Fruit fly (Drosophila melanogaster) whole organism, embryonic: ENCODE results near the gene brat.

ENCODE experiments used
- ATbp ChIP-seq: fragments of 200-800 bp; sonication (Bioruptor generic); optimal IDR thresholded peaks from 2 replicates; lab custom pipeline; 2017; ENCODE audit warnings: missing biosample characterization, mild to moderate bottlenecking, missing genetic modification characterization, missing genetic modification reagents
- Asciz ChIP-seq: fragments of 200-800 bp; sonication (Bioruptor generic); optimal IDR thresholded peaks from 2 replicates; lab custom pipeline; 2017; ENCODE audit warnings: missing biosample characterization, mild to moderate bottlenecking, missing genetic modification characterization, missing genetic modification reagents
- Bteb2 ChIP-seq: fragments of 200-800 bp; sonication (Bioruptor generic); optimal IDR thresholded peaks from 2 replicates; lab custom pipeline; 2016; ENCODE audit warnings: missing biosample characterization, missing genetic modification characterization
- CG10209 ChIP-seq: fragments of 200-800 bp; sonication (Bioruptor generic); optimal IDR thresholded peaks from 3 replicates; lab custom pipeline; 2017; ENCODE audit warnings: missing biosample characterization, mild to moderate bottlenecking, missing genetic modification characterization, missing genetic modification reagents
- CG11456 ChIP-seq: fragments of 200-800 bp; sonication (Bioruptor generic); IDR thresholded peaks from 3 replicates; pipeline ENCODE4 v1.3.6; 2022; ENCODE audit warnings: missing biosample characterization, missing genetic modification characterization
- CG14050 ChIP-seq: fragments of 200-800 bp; sonication (Bioruptor generic); IDR thresholded peaks from 3 replicates; pipeline ENCODE4 v1.3.6; 2022; ENCODE audit warnings: missing biosample characterization, missing genetic modification characterization
- CG15269 ChIP-seq: fragments of 200-800 bp; sonication (Bioruptor generic); optimal IDR thresholded peaks from 2 replicates; lab custom pipeline; 2018; ENCODE audit warnings: missing biosample characterization, mild to moderate bottlenecking, missing genetic modification characterization, moderate library complexity
- CG1529 ChIP-seq: fragments of 200-800 bp; sonication (Bioruptor generic); optimal IDR thresholded peaks from 3 replicates; lab custom pipeline; 2018; ENCODE audit warnings: missing biosample characterization, missing genetic modification characterization
- CG16815 ChIP-seq: fragments of 200-800 bp; sonication (Bioruptor generic); optimal IDR thresholded peaks from 3 replicates; lab custom pipeline; 2017; ENCODE audit warnings: missing biosample characterization, mild to moderate bottlenecking, missing genetic modification characterization
- CG17359 ChIP-seq: fragments of 200-800 bp; sonication (Bioruptor generic); optimal IDR thresholded peaks from 3 replicates; lab custom pipeline; 2018; ENCODE audit warnings: missing biosample characterization, mild to moderate bottlenecking, missing genetic modification characterization, moderate library complexity
- CG17612 ChIP-seq: fragments of 200-800 bp; sonication (Bioruptor generic); IDR thresholded peaks from 2 replicates; pipeline ENCODE4 v1.3.6; 2022; ENCODE audit warnings: missing biosample characterization, missing genetic modification characterization
- CG1832 ChIP-seq: fragments of 200-800 bp; sonication (Bioruptor generic); optimal IDR thresholded peaks from 2 replicates; lab custom pipeline; 2017; ENCODE audit warnings: missing biosample characterization, mild to moderate bottlenecking, missing genetic modification characterization, inconsistent platforms
- CG18599 ChIP-seq: fragments of 200-800 bp; sonication (Bioruptor generic); optimal IDR thresholded peaks from 3 replicates; lab custom pipeline; 2017; ENCODE audit warnings: missing biosample characterization, missing genetic modification characterization, mild to moderate bottlenecking, moderate library complexity, missing genetic modification reagents
- CG2202 ChIP-seq: fragments of 200-800 bp; sonication (Bioruptor generic); optimal IDR thresholded peaks from 2 replicates; lab custom pipeline; 2018; ENCODE audit warnings: missing biosample characterization, mild to moderate bottlenecking, missing genetic modification characterization
- CG2875 ChIP-seq: fragments of 200-800 bp; sonication (Bioruptor generic); optimal IDR thresholded peaks from 2 replicates; lab custom pipeline; 2017; ENCODE audit warnings: missing biosample characterization, mild to moderate bottlenecking, missing genetic modification characterization, missing genetic modification reagents
- CG30403 ChIP-seq: fragments of 200-800 bp; sonication (Bioruptor generic); optimal IDR thresholded peaks from 3 replicates; lab custom pipeline; 2016; ENCODE audit warnings: missing biosample characterization, missing genetic modification characterization
- CG4404 ChIP-seq: fragments of 200-800 bp; sonication (Bioruptor generic); IDR thresholded peaks from 2 replicates; pipeline ENCODE4 v1.3.6; 2022; ENCODE audit warnings: missing biosample characterization, missing genetic modification characterization
- CG4854 ChIP-seq: fragments of 200-800 bp; sonication (Bioruptor generic); optimal IDR thresholded peaks from 2 replicates; lab custom pipeline; 2016; ENCODE audit warnings: missing biosample characterization, missing genetic modification characterization, inconsistent platforms
- CG6689 ChIP-seq: fragments of 200-800 bp; sonication (Bioruptor generic); IDR thresholded peaks from 2 replicates; pipeline ENCODE4 v1.3.6; 2022; ENCODE audit warnings: missing biosample characterization, missing genetic modification characterization
- CG7786 ChIP-seq: fragments of 200-800 bp; sonication (Bioruptor generic); optimal IDR thresholded peaks from 2 replicates; lab custom pipeline; 2016; ENCODE audit warnings: missing biosample characterization, missing genetic modification characterization
- CG9876 ChIP-seq: fragments of 200-800 bp; sonication (Bioruptor generic); optimal IDR thresholded peaks from 2 replicates; lab custom pipeline; 2016; ENCODE audit warnings: missing biosample characterization, missing genetic modification characterization
- H15 ChIP-seq: fragments of 200-800 bp; sonication (Bioruptor generic); IDR thresholded peaks from 3 replicates; pipeline ENCODE4 v1.3.6; 2022; ENCODE audit warnings: missing biosample characterization, missing genetic modification characterization
- HLH3B ChIP-seq: fragments of 200-800 bp; sonication (Bioruptor generic); IDR thresholded peaks from 2 replicates; pipeline ENCODE4 v1.3.6; 2022; ENCODE audit warnings: missing biosample characterization, missing genetic modification characterization
- Kr ChIP-seq: fragments of 200-800 bp; sonication (Bioruptor generic); optimal IDR thresholded peaks from 2 replicates; lab custom pipeline; 2017; ENCODE audit warnings: missing biosample characterization, mild to moderate bottlenecking, missing genetic modification characterization
- Lhr ChIP-seq: fragments of 200-800 bp; sonication (Bioruptor generic); optimal IDR thresholded peaks from 3 replicates; lab custom pipeline; 2017; ENCODE audit warnings: mild to moderate bottlenecking, missing biosample characterization, missing genetic modification reagents, missing genetic modification characterization
- MBD-R2 ChIP-seq: fragments of 200-800 bp; sonication (Bioruptor generic); IDR thresholded peaks from 2 replicates; pipeline ENCODE4 v1.3.6; 2022; ENCODE audit warnings: missing biosample characterization, missing genetic modification characterization
- Neu2 ChIP-seq: fragments of 200-800 bp; sonication (Bioruptor generic); optimal IDR thresholded peaks from 3 replicates; lab custom pipeline; 2016; ENCODE audit warnings: missing biosample characterization, missing genetic modification characterization, borderline replicate concordance
- Oli ChIP-seq: fragments of 200-800 bp; sonication (Bioruptor generic); optimal IDR thresholded peaks from 2 replicates; lab custom pipeline; 2018; ENCODE audit warnings: missing biosample characterization, mild to moderate bottlenecking, missing genetic modification characterization, moderate library complexity
- Sox102F ChIP-seq: fragments of 200-800 bp; sonication (Bioruptor generic); optimal IDR thresholded peaks from 2 replicates; lab custom pipeline; 2018; ENCODE audit warnings: missing biosample characterization, mild to moderate bottlenecking, missing genetic modification characterization, moderate library complexity
- Spps ChIP-seq: fragments of 200-800 bp; sonication (Bioruptor generic); optimal IDR thresholded peaks from 2 replicates; lab custom pipeline; 2018; ENCODE audit warnings: missing biosample characterization, mild to moderate bottlenecking, missing genetic modification characterization
- dpn ChIP-seq, 2 experiments: fragments of 200-800 bp; sonication (Bioruptor generic); optimal IDR thresholded peaks; 3 replicates each; lab custom pipeline; 2016; ENCODE audit warnings: missing biosample characterization in 2 of 2, missing genetic modification characterization in 2 of 2
- gfzf ChIP-seq: fragments of 200-800 bp; sonication (Bioruptor generic); optimal IDR thresholded peaks from 2 replicates; lab custom pipeline; 2016; ENCODE audit warnings: missing biosample characterization, mild to moderate bottlenecking, missing genetic modification characterization, moderate library complexity
- gro ChIP-seq: fragments of 200-800 bp; sonication (Bioruptor generic); optimal IDR thresholded peaks from 2 replicates; lab custom pipeline; 2016; ENCODE audit warnings: missing biosample characterization, missing genetic modification characterization
- h ChIP-seq: fragments of >200 bp; optimal IDR thresholded peaks from 2 replicates; lab custom pipeline; 2017
- ind ChIP-seq: fragments of 200-800 bp; sonication (Bioruptor generic); optimal IDR thresholded peaks from 3 replicates; lab custom pipeline; 2016; ENCODE audit warnings: missing biosample characterization, missing genetic modification characterization
- insv ChIP-seq, 2 experiments: fragments of 200-800 bp; sonication (Bioruptor generic); optimal IDR thresholded peaks; 3 replicates each; lab custom pipeline; 2016 to 2018; ENCODE audit warnings: missing biosample characterization in 2 of 2, missing genetic modification characterization in 2 of 2
- kay ChIP-seq: fragments of 200-800 bp; sonication (Bioruptor generic); optimal IDR thresholded peaks from 2 replicates; lab custom pipeline; 2016; ENCODE audit warnings: missing biosample characterization, missing genetic modification characterization
- ken ChIP-seq: fragments of 200-800 bp; sonication (Bioruptor generic); IDR thresholded peaks from 3 replicates; pipeline ENCODE4 v1.3.6; 2022; ENCODE audit warnings: missing biosample characterization, missing genetic modification characterization
- knrl ChIP-seq: fragments of 200-800 bp; sonication (Bioruptor generic); IDR thresholded peaks from 3 replicates; pipeline ENCODE4 v1.3.6; 2022; ENCODE audit warnings: missing biosample characterization, missing genetic modification characterization; ENCODE audit not compliant: partially characterized antibody
- nau ChIP-seq: fragments of 200-800 bp; sonication (Bioruptor generic); optimal IDR thresholded peaks from 3 replicates; lab custom pipeline; 2017; ENCODE audit warnings: missing biosample characterization, mild to moderate bottlenecking, missing genetic modification characterization, missing genetic modification reagents
- oc ChIP-seq: fragments of 200-800 bp; sonication (Bioruptor generic); optimal IDR thresholded peaks from 2 replicates; lab custom pipeline; 2018; ENCODE audit warnings: missing biosample characterization, mild to moderate bottlenecking, missing genetic modification characterization, moderate library complexity
- otp ChIP-seq: fragments of 200-800 bp; sonication (Bioruptor generic); IDR thresholded peaks from 3 replicates; pipeline ENCODE4, ENCODE4 v1.3.6; 2022; ENCODE audit warnings: missing biosample characterization, missing genetic modification characterization
- peb ChIP-seq: fragments of 200-800 bp; sonication (Bioruptor generic); IDR thresholded peaks from 2 replicates; pipeline ENCODE4 v1.3.6; 2022; ENCODE audit warnings: missing biosample characterization, missing genetic modification characterization
- pum ChIP-seq: fragments of 200-800 bp; sonication (Bioruptor generic); optimal IDR thresholded peaks from 2 replicates; lab custom pipeline; 2016; ENCODE audit warnings: missing biosample characterization, missing genetic modification characterization
- ranshi ChIP-seq: fragments of 200-800 bp; sonication (Bioruptor generic); IDR thresholded peaks from 2 replicates; pipeline ENCODE4 v1.3.6; 2022; ENCODE audit warnings: missing biosample characterization, missing genetic modification characterization
- sr ChIP-seq: fragments of 200-800 bp; sonication (Bioruptor generic); IDR thresholded peaks from 3 replicates; pipeline ENCODE4 v1.3.6; 2022; ENCODE audit warnings: missing biosample characterization, missing genetic modification characterization
- trh ChIP-seq: fragments of 200-800 bp; sonication (Bioruptor generic); optimal IDR thresholded peaks from 2 replicates; lab custom pipeline; 2016; ENCODE audit warnings: missing biosample characterization, missing genetic modification characterization
- ttk ChIP-seq: fragments of 200-800 bp; sonication (Bioruptor generic); IDR thresholded peaks from 2 replicates; pipeline ENCODE4 v2.1.2; 2022; ENCODE audit warnings: missing biosample characterization, missing genetic modification characterization
- usp ChIP-seq: fragments of >200 bp; optimal IDR thresholded peaks from 2 replicates; lab custom pipeline; 2017; ENCODE audit warnings: missing biosample characterization, missing genetic modification characterization
- zen ChIP-seq: fragments of 200-800 bp; sonication (Bioruptor generic); optimal IDR thresholded peaks from 3 replicates; lab custom pipeline; 2018; ENCODE audit warnings: missing biosample characterization, mild to moderate bottlenecking, missing genetic modification characterization, moderate library complexity

Gene brat

dm6 chr2L:19131905-19132402 lies 1.7 kb upstream of the brat start, which contains the start of the genes AsnRS and DCTN6-p27 (continued):
- peak; percentile 41 for TF ChIP-seq CG16815 (GFP tag; lab: Kevin White, UChicago)
- peak; percentile 41 for TF ChIP-seq gro (GFP tag; lab: Kevin White, UChicago)
- TF ChIP-seq gfzf (GFP tag; lab: Kevin White, UChicago) = no peak
- TF ChIP-seq CG1529 (GFP tag; lab: Kevin White, UChicago) = peak; percentile 18
- no peak for TF ChIP-seq Asciz (GFP tag; lab: Kevin White, UChicago)
- peak; percentile 70 to 72 for TF ChIP-seq dpn (GFP tag; optimal IDR thresholded peaks at IDR 0.05; lab: Kevin White, UChicago)
- peak; percentile 64 for TF ChIP-seq CG17359 (tag; lab: Kevin White, UChicago)
- TF ChIP-seq knrl (GFP tag; lab: Robert Waterston, UW) = peak; percentile 75; the same call in 2 of the 3 replicates
- peak; percentile 74 for TF ChIP-seq Bteb2 (GFP tag; lab: Kevin White, UChicago)
- TF ChIP-seq HLH3B (GFP tag; lab: Robert Waterston, UW) = 0 out of 2 replicates have a peak, but pooled peaks have one; percentile 35
- no peak for TF ChIP-seq h (lab: Kevin White, UChicago)
- no peak for TF ChIP-seq CG17612 (GFP tag; lab: Robert Waterston, UW)
- peak; percentile 64 for TF ChIP-seq Sox102F (GFP tag; lab: Kevin White, UChicago)
- 0 out of 3 replicates have a peak, but pooled peaks have one; percentile 25 for TF ChIP-seq sr
- TF ChIP-seq trh (GFP tag; lab: Kevin White, UChicago) = peak; percentile 40
- peak; percentile 31; the same call in 2 of the 3 replicates for TF ChIP-seq CG14050
- no peak for TF ChIP-seq peb (GFP tag; lab: Robert Waterston, UW)
- no peak for TF ChIP-seq CG1832 (GFP tag; lab: Kevin White, UChicago)
- TF ChIP-seq insv (GFP tag; optimal IDR thresholded peaks at IDR 0.05; lab: Kevin White, UChicago) = peak in 1 of 2 experiments; percentile 78
- no peak for TF ChIP-seq nau
- TF ChIP-seq CG11456 = peak; percentile 73; the same call in 2 of the 3 replicates
- peak; percentile 74 for TF ChIP-seq CG15269
- TF ChIP-seq CG4854 (GFP tag; lab: Kevin White, UChicago) = peak; percentile 62
- no peak for TF ChIP-seq Kr (GFP tag; lab: Kevin White, UChicago)
- 0 out of 3 replicates have a peak, but pooled peaks have one; percentile 40 for TF ChIP-seq otp (GFP tag; lab: Robert Waterston, UW)
- TF ChIP-seq ken (GFP tag; lab: Robert Waterston, UW) = peak; percentile 67; the same call in 2 of the 3 replicates
- peak; percentile 82 for TF ChIP-seq CG30403
- TF ChIP-seq CG6689 (GFP tag; lab: Robert Waterston, UW) = peak; percentile 59
- TF ChIP-seq H15 (GFP tag; lab: Robert Waterston, UW) = 0 out of 3 replicates have a peak, but pooled peaks have one; percentile 47
- TF ChIP-seq CG2875 (GFP tag; lab: Kevin White, UChicago) = peak; percentile 34
- TF ChIP-seq CG18599 (GFP tag; lab: Kevin White, UChicago) = peak; percentile 78
- TF ChIP-seq ttk (GFP tag; lab: Robert Waterston, UW) = peak; percentile 58; the same call in 1 of the 2 replicates
- TF ChIP-seq Neu2 (GFP tag; lab: Kevin White, UChicago) = no peak
- peak; percentile 24 for TF ChIP-seq pum (GFP tag; lab: Kevin White, UChicago)
- peak; percentile 66 for TF ChIP-seq MBD-R2 (GFP tag; lab: Robert Waterston, UW)
- TF ChIP-seq zen = peak; percentile 43
- no peak for TF ChIP-seq CG9876 (GFP tag; lab: Kevin White, UChicago)
- peak; percentile 30 for TF ChIP-seq CG2202
- peak; percentile 19 for TF ChIP-seq Lhr (GFP tag; lab: Kevin White, UChicago)
- peak; percentile 63 for TF ChIP-seq kay
- TF ChIP-seq usp = no peak
- peak; percentile 47; the same call in 1 of the 2 replicates for TF ChIP-seq CG4404
- TF ChIP-seq ind (GFP tag; lab: Kevin White, UChicago) = peak; percentile 79
- peak; percentile 48 for TF ChIP-seq Oli (tag; lab: Kevin White, UChicago)
- peak; percentile 22 for TF ChIP-seq CG7786 (GFP tag; lab: Kevin White, UChicago)
- TF ChIP-seq CG10209 (GFP tag; lab: Kevin White, UChicago) = peak; percentile 58
- TF ChIP-seq ATbp (GFP tag; lab: Kevin White, UChicago) = no peak
- no peak for TF ChIP-seq oc
- TF ChIP-seq Spps (tag; lab: Kevin White, UChicago) = peak; percentile 1
- peak; percentile 52; the same call in 1 of the 2 replicates for TF ChIP-seq ranshi (GFP tag; lab: Robert Waterston, UW)
